Fruit fly (Drosophila melanogaster) whole organism, embryonic: ENCODE data around the gene na.

Experiments used
- CG34376 ChIP-seq: fragments of 200-800 bp; sonication (Bioruptor generic); optimal IDR thresholded peaks from 2 replicates; lab custom pipeline; 2018; ENCODE audit warnings: missing biosample characterization, mild to moderate bottlenecking, missing genetic modification characterization
- CG4617 ChIP-seq: fragments of 200-800 bp; sonication (Bioruptor generic); optimal IDR thresholded peaks from 3 replicates; lab custom pipeline; 2016; ENCODE audit warnings: missing biosample characterization, missing genetic modification characterization, borderline replicate concordance
- Nf-YB ChIP-seq: fragments of 200-800 bp; sonication (Bioruptor generic); optimal IDR thresholded peaks from 3 replicates; lab custom pipeline; 2019; ENCODE audit warnings: missing biosample characterization, mild to moderate bottlenecking, missing genetic modification characterization, moderate library complexity

dm6 chrX:14247035-14247786 is 19.0 kb upstream of the na start, which contains the start of gene mud:
- TF ChIP-seq CG34376 (GFP tag; lab: Kevin White, UChicago) (no peak), Nf-YB (GFP tag; lab: Kevin White, UChicago) (no peak), CG4617 (GFP tag; lab: Kevin White, UChicago) (no peak)
